Worm (Caenorhabditis elegans) whole organism, L4/young adult: ENCODE measurements around the gene unc-7.

Experiments used
- W03F9.2 ChIP-seq: fragments of 150-350 bp; optimal IDR thresholded peaks from 2 replicates; lab custom pipeline; 2014; ENCODE audit warnings: missing biosample characterization, missing genetic modification characterization
- dao-5 ChIP-seq: sonication (generic microtip); optimal IDR thresholded peaks from 2 replicates; lab custom pipeline; 2016; ENCODE audit warnings: missing genotype, missing genetic modification characterization, moderate library complexity, missing compliant biosample characterization
- him-1 ChIP-seq: sonication (generic microtip); optimal IDR thresholded peaks from 2 replicates; lab custom pipeline; 2016; ENCODE audit warnings: missing genotype, missing genetic modification reagents, missing genetic modification characterization, missing compliant biosample characterization

unc-7 gene

DNA sequence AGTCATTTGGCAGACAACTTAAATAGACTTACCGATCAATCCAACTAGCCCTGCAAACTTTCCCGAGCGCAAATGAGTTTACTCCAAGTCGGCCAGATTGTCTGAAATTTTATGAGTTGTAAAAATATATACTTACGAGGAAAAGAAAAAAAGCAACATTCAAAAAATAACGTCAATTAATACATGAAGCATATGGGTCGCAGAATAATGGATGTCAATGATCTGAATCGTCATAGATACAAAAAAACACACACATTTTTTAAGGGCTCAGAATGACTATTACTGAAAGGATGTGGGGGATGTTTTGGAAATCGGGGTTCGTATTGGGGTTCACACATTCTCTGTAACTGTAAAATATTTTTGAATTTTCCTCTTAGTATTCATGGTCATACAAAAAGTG, at the start of gene unc-7:
unc-7 (minus strand) TSS at position 101 of the 400 bp plus-strand sequence.
- no peak for TF ChIP-seq dao-5 (tag; lab: Kevin White, UChicago)
- TF ChIP-seq W03F9.2 (tag; lab: Kevin White, UChicago) = no peak
- TF ChIP-seq him-1 (tag; lab: Kevin White, UChicago) = no peak

DNA sequence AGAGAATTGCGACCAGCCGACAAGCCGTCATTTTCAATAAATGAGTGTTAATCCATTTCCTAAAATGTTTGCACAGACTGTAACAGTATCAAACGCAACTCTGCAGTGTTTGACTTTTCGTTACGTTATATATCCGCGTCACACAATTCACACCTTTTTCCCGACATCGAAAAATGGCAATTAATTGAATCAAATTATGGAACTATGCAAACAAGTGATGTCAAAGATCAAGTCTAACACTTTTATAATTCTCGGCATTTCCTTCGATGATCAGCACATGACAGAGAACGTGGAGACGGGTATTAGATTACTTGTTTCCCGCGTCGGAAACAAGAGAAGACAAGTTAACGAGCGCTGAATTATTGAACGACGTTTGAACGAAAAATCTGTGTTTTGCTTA, 46.7 kb upstream of the unc-7 start, which contains the start of gene phat-6:
phat-6 (minus strand) TSS at position 101 of the 400 bp plus-strand sequence.
- TF ChIP-seq dao-5 (tag; lab: Kevin White, UChicago) (no peak), him-1 (tag; lab: Kevin White, UChicago) (no peak), W03F9.2 (tag; lab: Kevin White, UChicago) (no peak)

DNA sequence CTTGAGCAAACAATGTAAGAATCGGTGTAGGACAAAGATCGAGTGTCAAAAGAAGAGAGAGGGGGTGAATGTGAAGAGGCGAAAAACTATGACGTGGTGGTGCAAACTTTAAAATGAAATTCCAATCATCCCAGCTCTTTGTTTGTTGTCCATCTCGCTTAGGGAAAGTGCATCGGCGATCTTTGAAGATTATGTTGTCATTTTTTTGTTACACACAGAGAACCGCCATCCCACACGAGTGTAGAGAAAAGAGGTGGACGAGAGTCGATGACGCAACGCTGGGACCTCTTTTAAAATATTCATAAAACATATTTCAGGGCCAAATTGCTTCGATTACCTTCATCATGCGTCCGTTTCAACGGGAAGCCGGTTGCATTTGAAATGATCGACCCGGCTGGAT, 43.8 kb upstream of the unc-7 start:
- TF ChIP-seq dao-5 (tag; lab: Kevin White, UChicago) = no peak
- TF ChIP-seq W03F9.2 (tag; lab: Kevin White, UChicago) = no peak
- TF ChIP-seq him-1 (tag; lab: Kevin White, UChicago) = no peak

DNA sequence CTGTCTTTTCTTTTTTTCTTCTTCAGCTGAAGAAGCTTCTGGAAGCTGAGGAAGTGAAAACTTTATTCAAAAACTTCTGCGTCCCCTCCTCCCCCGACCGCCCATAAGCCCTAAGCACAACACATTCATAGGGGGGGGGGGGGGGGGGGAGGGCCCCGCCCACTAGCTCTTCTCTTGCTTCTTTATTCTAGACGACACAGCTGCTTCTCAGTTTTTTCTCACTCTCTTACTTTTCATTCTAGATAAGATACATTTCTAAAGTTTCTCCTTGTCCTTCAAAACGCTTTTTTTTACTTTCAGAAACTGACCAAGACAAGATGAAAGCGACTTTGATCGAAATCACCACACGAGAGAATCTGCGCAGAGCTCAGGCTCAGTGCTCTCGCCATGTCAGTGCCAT, 42.3 kb upstream of the unc-7 start, which contains the start of gene T10B10.4:
T10B10.4 (plus strand) TSS at position 301 of the 400 bp plus-strand sequence.
- TF ChIP-seq dao-5 (tag; lab: Kevin White, UChicago) (no peak), W03F9.2 (tag; lab: Kevin White, UChicago) (no peak), him-1 (tag; lab: Kevin White, UChicago) (no peak)

DNA sequence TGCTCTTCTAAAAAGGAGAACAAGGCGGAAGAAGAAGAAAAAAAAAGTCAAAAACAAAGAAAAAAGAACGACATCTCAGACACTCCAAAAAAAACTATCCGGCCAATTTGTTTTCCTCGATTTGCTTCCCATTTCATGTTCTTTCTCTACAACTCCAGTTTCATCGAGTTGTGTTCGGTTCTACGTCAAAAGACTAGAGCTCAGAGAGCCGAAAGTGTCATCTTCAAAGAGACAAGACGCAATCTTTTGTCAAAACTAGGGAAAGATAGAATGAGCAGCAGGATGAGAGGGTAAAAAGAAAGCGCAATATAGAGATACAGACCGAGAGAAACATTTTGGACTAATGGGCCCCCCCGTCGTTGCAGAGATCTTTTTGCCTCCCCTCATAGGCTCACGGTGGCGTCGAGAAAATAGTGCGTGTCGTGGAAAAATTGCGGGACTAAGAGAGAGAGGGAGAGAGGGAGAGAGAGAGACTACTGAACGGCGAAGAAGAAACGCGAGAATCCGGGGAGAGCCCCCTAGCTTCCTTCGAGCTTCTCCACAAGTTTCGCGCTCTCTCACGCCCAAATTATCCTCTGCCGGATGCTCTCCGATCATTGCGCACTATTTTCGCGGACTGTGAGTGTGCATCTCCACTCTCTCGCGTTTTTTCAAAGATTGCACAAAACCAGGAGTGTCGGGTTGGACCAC, 41.6 kb upstream of the unc-7 start:
- TF ChIP-seq W03F9.2 (tag; lab: Kevin White, UChicago) (no peak), dao-5 (tag; lab: Kevin White, UChicago) (no peak), him-1 (tag; lab: Kevin White, UChicago) (peak; percentile 61)

DNA sequence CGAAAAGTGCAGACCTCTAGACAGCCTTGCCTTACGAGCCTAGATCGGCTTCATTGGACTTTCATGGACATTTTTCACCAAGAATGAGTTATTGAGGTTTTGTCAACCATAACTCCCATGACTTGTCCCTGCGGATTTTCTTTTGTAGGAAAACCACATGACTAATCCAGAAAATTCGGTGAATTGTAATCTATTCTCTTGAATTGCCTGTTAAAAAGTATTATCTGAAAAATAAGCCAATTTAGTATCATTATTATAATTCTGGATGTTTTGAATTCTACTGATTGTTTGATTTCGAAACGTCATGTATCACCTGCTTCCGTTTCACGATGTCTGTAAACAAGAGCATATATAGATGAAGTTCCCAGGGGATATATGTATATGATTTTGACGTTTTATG, 41.0 kb upstream of the unc-7 start:
- no peak for TF ChIP-seq W03F9.2 (tag; lab: Kevin White, UChicago)
- no peak for TF ChIP-seq him-1 (tag; lab: Kevin White, UChicago)
- TF ChIP-seq dao-5 (tag; lab: Kevin White, UChicago) = no peak

DNA sequence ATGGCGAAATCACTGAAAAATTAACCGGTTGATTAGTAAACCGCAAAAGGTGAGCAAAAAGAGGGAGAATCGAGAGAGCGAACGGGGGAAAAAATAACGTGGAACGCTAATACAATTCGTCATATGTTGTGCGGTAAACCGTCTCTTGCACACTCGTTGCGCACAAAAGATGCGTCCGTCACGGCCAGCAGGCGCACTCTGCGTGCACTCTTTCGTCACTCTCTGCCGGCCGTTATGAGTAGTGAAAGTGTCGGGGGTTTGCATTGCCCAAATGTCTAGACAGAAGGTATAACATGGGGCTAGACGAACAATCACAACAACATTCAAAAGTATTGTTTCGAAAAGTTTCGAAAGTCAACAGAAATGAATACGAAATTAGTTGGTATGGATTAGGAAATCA, 33.9 kb upstream of the unc-7 start, which contains the start of gene pkhm-2:
pkhm-2 (minus strand) TSS at position 12 of the 400 bp plus-strand sequence.
- peak; percentile 83 for TF ChIP-seq W03F9.2 (tag; lab: Kevin White, UChicago)
- TF ChIP-seq him-1 (tag; lab: Kevin White, UChicago) = peak; percentile 84
- no peak for TF ChIP-seq dao-5 (tag; lab: Kevin White, UChicago)

DNA sequence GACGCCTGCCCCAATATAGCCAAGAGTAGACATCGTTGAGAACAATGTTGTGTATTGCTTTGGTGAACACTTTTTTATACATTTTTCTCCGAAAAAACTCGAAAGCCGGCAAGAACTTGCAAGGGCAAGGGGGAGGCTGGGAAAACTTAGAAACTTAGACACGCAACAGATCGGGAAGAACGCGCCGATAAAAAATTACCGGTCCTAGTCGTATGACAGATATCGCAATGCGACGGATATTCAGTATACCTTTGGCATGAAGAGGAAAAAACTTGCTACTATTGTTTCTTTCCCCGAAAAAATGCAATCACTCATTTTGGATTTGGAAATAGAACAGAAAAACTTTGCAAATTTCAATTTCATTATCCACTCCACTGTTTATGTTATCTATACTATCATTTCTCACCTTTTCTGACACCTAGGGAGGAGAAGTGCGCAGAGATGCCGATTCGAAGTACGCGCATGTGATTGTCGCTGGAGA, 28.9 kb upstream of the unc-7 start, which contains the start of gene col-41:
col-41 (minus strand) TSS at position 51 of the 481 bp plus-strand sequence.
- TF ChIP-seq W03F9.2 (tag; lab: Kevin White, UChicago) = no peak
- no peak for TF ChIP-seq dao-5 (tag; lab: Kevin White, UChicago)
- TF ChIP-seq him-1 (tag; lab: Kevin White, UChicago) = no peak

DNA sequence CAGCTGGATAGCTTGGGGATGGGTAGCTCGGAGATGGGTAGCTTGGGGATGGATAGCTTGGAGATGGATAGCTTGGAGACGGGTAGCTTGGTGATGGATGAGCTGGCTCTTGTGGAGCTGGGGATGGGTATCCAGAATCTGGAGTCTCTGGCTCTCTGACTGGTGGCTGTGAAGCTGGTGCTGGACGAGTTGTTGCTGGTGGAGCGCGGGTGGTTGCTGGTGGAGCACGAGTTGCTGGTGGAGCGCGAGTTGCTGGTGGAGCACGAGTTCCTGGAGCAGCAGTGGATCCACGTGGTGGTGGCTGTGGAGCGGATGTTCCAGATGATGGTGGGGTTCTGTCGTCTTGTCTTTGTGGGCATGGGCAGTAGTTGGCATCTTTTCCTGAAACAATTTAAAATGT, 27.7 kb upstream of the unc-7 start:
- TF ChIP-seq dao-5 (tag; lab: Kevin White, UChicago) = no peak
- TF ChIP-seq W03F9.2 (tag; lab: Kevin White, UChicago) = no peak
- TF ChIP-seq him-1 (tag; lab: Kevin White, UChicago) = no peak

DNA sequence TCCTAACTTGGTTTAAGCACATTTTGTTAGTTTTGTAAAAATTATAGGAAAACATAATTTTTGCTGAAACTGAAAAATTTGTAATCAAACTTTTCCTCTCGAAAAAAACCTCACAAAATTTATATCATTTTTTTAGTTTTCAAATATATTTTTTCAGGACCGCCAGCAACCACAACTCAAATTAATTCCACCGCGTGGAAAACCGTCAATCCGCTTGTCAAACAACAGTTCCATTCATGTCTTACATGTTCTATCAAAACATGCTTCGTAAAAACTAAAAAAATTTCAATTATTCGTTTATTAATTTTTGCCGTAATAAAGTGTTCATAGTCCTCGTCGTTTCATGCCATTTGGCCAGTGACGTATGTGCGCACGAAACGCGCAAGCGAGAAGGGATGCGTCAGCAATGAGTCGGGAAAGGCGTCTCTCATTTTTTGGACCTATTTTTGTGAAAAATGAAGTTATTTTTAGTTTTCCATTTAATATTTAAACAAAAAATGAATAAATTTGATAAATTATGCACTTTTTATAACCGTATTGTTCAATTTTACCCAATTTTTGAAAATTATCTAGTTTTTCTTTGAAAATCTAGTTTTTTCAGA, 25.9 kb upstream of the unc-7 start, which contains the start of gene ucr-2.2:
ucr-2.2 (plus strand) TSS at position 602 of the 602 bp plus-strand sequence.
- TF ChIP-seq dao-5 (tag; lab: Kevin White, UChicago) = no peak
- TF ChIP-seq W03F9.2 (tag; lab: Kevin White, UChicago) = peak; percentile 90
- peak; percentile 76 for TF ChIP-seq him-1 (tag; lab: Kevin White, UChicago)

DNA sequence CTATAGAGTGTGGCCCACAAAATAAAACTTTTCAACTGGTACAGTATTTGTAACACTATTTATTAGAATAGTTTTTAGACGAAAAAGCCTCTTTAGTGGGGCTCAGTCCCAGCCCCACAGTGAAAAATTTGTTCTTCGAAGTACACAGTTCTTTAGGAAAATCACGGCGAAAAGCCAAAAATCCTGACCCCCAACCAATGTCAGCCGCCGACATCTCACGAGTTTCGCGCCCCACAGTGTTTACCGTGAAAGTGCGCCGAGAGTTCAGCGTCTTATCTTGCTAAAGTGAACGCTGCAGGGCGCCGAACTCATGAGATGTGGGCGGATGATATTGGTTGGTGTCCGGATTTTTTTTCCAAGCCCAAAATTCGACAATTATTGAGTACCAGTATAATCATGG, 23.4 kb upstream of the unc-7 start:
- TF ChIP-seq dao-5 (tag; lab: Kevin White, UChicago) = no peak
- no peak for TF ChIP-seq him-1 (tag; lab: Kevin White, UChicago)
- no peak for TF ChIP-seq W03F9.2 (tag; lab: Kevin White, UChicago)

DNA sequence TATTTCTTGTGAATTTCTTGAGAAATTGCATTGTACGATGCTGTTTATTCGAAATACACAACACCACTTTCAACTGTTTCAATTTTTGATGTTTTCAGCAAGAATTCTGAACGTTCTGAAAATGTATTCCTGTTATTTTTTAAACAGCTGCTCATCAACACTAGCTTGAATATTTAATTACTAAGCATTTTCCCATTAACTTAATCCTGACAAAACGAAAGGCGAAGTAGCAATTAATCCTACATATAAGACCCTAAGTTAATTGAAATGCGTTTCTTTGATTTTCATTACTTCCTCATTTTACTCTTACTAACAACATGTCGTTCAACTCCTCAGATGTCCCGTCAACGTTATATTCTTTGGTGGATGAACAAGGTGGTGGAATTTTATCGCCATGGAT, 20.9 kb upstream of the unc-7 start, which contains the start of gene ocr-3:
ocr-3 (plus strand) TSS at position 301 of the 400 bp plus-strand sequence.
- TF ChIP-seq him-1 (tag; lab: Kevin White, UChicago) (no peak), W03F9.2 (tag; lab: Kevin White, UChicago) (no peak), dao-5 (tag; lab: Kevin White, UChicago) (no peak)

DNA sequence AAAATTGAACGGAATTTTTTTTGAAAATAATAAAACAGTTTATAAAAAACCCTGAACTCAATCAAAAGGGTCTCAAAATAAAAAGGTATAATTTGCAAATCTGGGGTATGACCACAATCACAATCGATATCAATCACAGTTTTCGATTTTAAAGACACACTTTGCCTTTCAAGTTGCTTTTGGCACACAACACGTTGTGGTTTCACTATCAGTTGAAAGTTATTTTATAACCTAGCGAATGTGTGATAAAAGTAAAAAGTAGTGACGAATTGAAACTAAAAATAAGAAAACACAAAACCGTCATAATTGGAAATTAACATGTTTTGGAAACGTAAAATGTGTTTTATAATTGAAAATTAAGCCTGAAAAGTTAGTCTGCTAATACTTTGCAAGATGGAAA, 20.2 kb upstream of the unc-7 start:
- TF ChIP-seq W03F9.2 (tag; lab: Kevin White, UChicago) (no peak), dao-5 (tag; lab: Kevin White, UChicago) (no peak), him-1 (tag; lab: Kevin White, UChicago) (no peak)
